Worm (Caenorhabditis elegans) whole organism, late embryonic: ENCODE measurements around the gene D1086.12.

ENCODE experiments used
- C08G9.2 ChIP-seq: sonication (generic microtip); optimal IDR thresholded peaks from 2 replicates; lab custom pipeline; 2016; ENCODE audit warnings: mild to moderate bottlenecking, missing genetic modification characterization, moderate library complexity, missing compliant biosample characterization
- F13H6.1 ChIP-seq: sonication (generic microtip); optimal IDR thresholded peaks from 2 replicates; lab custom pipeline; 2016; ENCODE audit warnings: missing genetic modification characterization, missing compliant biosample characterization
- K02D7.2 ChIP-seq: sonication (generic microtip); optimal IDR thresholded peaks from 2 replicates; lab custom pipeline; 2017; ENCODE audit warnings: mild to moderate bottlenecking, missing genetic modification characterization, missing compliant biosample characterization
- ama-1 ChIP-seq: fragments of 150-350 bp; optimal IDR thresholded peaks from 2 replicates; lab custom pipeline; 2014
- ceh-14 ChIP-seq: sonication (generic microtip); optimal IDR thresholded peaks from 2 replicates; lab custom pipeline; 2016; ENCODE audit warnings: missing genotype, missing genetic modification characterization, missing compliant biosample characterization
- ceh-18 ChIP-seq: sonication (generic microtip); optimal IDR thresholded peaks from 2 replicates; lab custom pipeline; 2016; ENCODE audit warnings: missing genetic modification characterization, missing compliant biosample characterization
- ceh-19 ChIP-seq: fragments of 200-800 bp; sonication (Bioruptor generic); optimal IDR thresholded peaks from 2 replicates; lab custom pipeline; 2018; ENCODE audit warnings: mild to moderate bottlenecking, missing genetic modification characterization, missing compliant biosample characterization
- ceh-2 ChIP-seq: sonication (generic microtip); optimal IDR thresholded peaks from 2 replicates; lab custom pipeline; 2016; ENCODE audit warnings: missing genotype, missing genetic modification characterization, missing compliant biosample characterization
- ceh-30 ChIP-seq: fragments of 150-350 bp; optimal IDR thresholded peaks from 2 replicates; lab custom pipeline; 2014; ENCODE audit warnings: missing biosample characterization, missing genetic modification characterization
- ceh-31 ChIP-seq: sonication (generic microtip); optimal IDR thresholded peaks from 2 replicates; lab custom pipeline; 2016; ENCODE audit warnings: missing genetic modification characterization, missing compliant biosample characterization
- ceh-34 ChIP-seq: sonication (generic microtip); optimal IDR thresholded peaks from 2 replicates; lab custom pipeline; 2016; ENCODE audit warnings: mild to moderate bottlenecking, missing genetic modification characterization, missing compliant biosample characterization
- ceh-48 ChIP-seq: sonication (generic microtip); optimal IDR thresholded peaks from 2 replicates; lab custom pipeline; 2016; ENCODE audit warnings: missing genetic modification characterization, inconsistent platforms, missing compliant biosample characterization
- ceh-6 ChIP-seq: fragments of 200-800 bp; sonication (Bioruptor generic); optimal IDR thresholded peaks from 2 replicates; lab custom pipeline; 2018; ENCODE audit warnings: mild to moderate bottlenecking, missing genetic modification characterization, missing compliant biosample characterization
- dve-1 ChIP-seq: sonication (generic microtip); optimal IDR thresholded peaks from 2 replicates; lab custom pipeline; 2017; ENCODE audit warnings: antibody characterized with exemption, mild to moderate bottlenecking, missing genetic modification characterization, missing compliant biosample characterization
- elt-2 ChIP-seq: sonication (generic microtip); optimal IDR thresholded peaks from 2 replicates; lab custom pipeline; 2016; ENCODE audit warnings: missing genetic modification reagents, missing genetic modification characterization, missing compliant biosample characterization
- ets-4 ChIP-seq: sonication (generic microtip); optimal IDR thresholded peaks from 2 replicates; lab custom pipeline; 2016; ENCODE audit warnings: missing genetic modification characterization, missing compliant biosample characterization
- fkh-6 ChIP-seq: sonication (generic microtip); optimal IDR thresholded peaks from 2 replicates; lab custom pipeline; 2016; ENCODE audit warnings: missing genetic modification characterization, missing compliant biosample characterization
- gmeb-2 ChIP-seq: sonication (generic microtip); optimal IDR thresholded peaks from 2 replicates; lab custom pipeline; 2016; ENCODE audit warnings: missing genetic modification characterization, inconsistent platforms, missing compliant biosample characterization
- hlh-30 ChIP-seq: sonication (generic microtip); optimal IDR thresholded peaks from 2 replicates; lab custom pipeline; 2017; ENCODE audit warnings: antibody characterized with exemption, missing genetic modification characterization, missing compliant biosample characterization; ENCODE audit not compliant: insufficient read depth
- hlh-8 ChIP-seq: sonication (generic microtip); optimal IDR thresholded peaks from 2 replicates; lab custom pipeline; 2016; ENCODE audit warnings: missing genotype, missing genetic modification characterization, missing compliant biosample characterization
- lim-6 ChIP-seq: sonication (generic microtip); optimal IDR thresholded peaks from 2 replicates; lab custom pipeline; 2016; ENCODE audit warnings: missing genetic modification characterization, missing compliant biosample characterization
- lin-11 ChIP-seq: fragments of 200-800 bp; sonication (Bioruptor generic); optimal IDR thresholded peaks from 2 replicates; lab custom pipeline; 2018; ENCODE audit warnings: mild to moderate bottlenecking, missing genetic modification characterization, missing compliant biosample characterization
- nfya-1 ChIP-seq: sonication (generic microtip); optimal IDR thresholded peaks from 2 replicates; lab custom pipeline; 2017; ENCODE audit warnings: missing genetic modification characterization, mild to moderate bottlenecking, missing compliant biosample characterization, antibody characterized with exemption, moderate library complexity
- pax-1 ChIP-seq: fragments of 150-350 bp; optimal IDR thresholded peaks from 2 replicates; lab custom pipeline; 2014; ENCODE audit warnings: missing biosample characterization, missing genetic modification characterization
- pha-2 ChIP-seq: sonication (generic microtip); optimal IDR thresholded peaks from 2 replicates; lab custom pipeline; 2017; ENCODE audit warnings: mild to moderate bottlenecking, missing genetic modification characterization, missing compliant biosample characterization
- pros-1 ChIP-seq: fragments of 150-350 bp; optimal IDR thresholded peaks from 2 replicates; lab custom pipeline; 2014; ENCODE audit warnings: missing biosample characterization, missing genetic modification reagents, missing genetic modification characterization
- ref-2 ChIP-seq: sonication (generic microtip); optimal IDR thresholded peaks from 2 replicates; lab custom pipeline; 2016; ENCODE audit warnings: missing genetic modification characterization, missing compliant biosample characterization
- rnt-1 ChIP-seq: sonication (generic microtip); optimal IDR thresholded peaks from 2 replicates; lab custom pipeline; 2016; ENCODE audit warnings: missing genetic modification characterization, missing compliant biosample characterization
- sox-2 ChIP-seq: fragments of 200-800 bp; sonication (Bioruptor generic); IDR thresholded peaks from 2 replicates; pipeline ENCODE4 v1.3.6; 2022; ENCODE audit warnings: missing genetic modification reagents, missing genetic modification characterization, missing compliant biosample characterization
- syd-9 ChIP-seq: sonication (generic microtip); optimal IDR thresholded peaks from 2 replicates; lab custom pipeline; 2016; ENCODE audit warnings: mild to moderate bottlenecking, missing genetic modification characterization, moderate library complexity, missing compliant biosample characterization
- tbx-2 ChIP-seq: sonication (generic microtip); optimal IDR thresholded peaks from 2 replicates; lab custom pipeline; 2016; ENCODE audit warnings: missing genetic modification characterization, missing compliant biosample characterization
- tbx-7 ChIP-seq: sonication (generic microtip); optimal IDR thresholded peaks from 2 replicates; lab custom pipeline; 2016; ENCODE audit warnings: missing genotype, missing genetic modification characterization, missing compliant biosample characterization
- unc-3 ChIP-seq, 2 experiments: fragments of 200-800 bp in 1 of 2; sonication (Bioruptor generic) in 1 of 2; sonication (generic microtip) in 1 of 2; conservative IDR thresholded peaks in 1 of 2; optimal IDR thresholded peaks in 1 of 2; 2 replicates each; pipeline versions ENCODE4 v1.3.6 to Lab custom; 2016 to 2022; ENCODE audit warnings: missing compliant biosample characterization in 2 of 2, missing genetic modification characterization in 2 of 2, missing genetic modification reagents in 1 of 2
- unc-42 ChIP-seq: sonication (generic microtip); optimal IDR thresholded peaks from 2 replicates; lab custom pipeline; 2016; ENCODE audit warnings: missing genotype, missing genetic modification characterization, missing compliant biosample characterization
- unc-55 ChIP-seq: sonication (generic microtip); optimal IDR thresholded peaks from 2 replicates; lab custom pipeline; 2017; ENCODE audit warnings: missing biosample characterization, missing genetic modification reagents, missing genetic modification characterization
- unc-86 ChIP-seq: sonication (generic microtip); optimal IDR thresholded peaks from 2 replicates; lab custom pipeline; 2016; ENCODE audit warnings: missing genetic modification characterization, missing compliant biosample characterization
- zip-5 ChIP-seq: sonication (generic microtip); optimal IDR thresholded peaks from 2 replicates; lab custom pipeline; 2016; ENCODE audit warnings: missing genetic modification characterization, missing compliant biosample characterization

D1086.12 gene

ce11 chrV:14133002-14133763 is 32.2 kb downstream of the D1086.12 start:
- TF ChIP-seq ama-1 (lab: Kevin White, UChicago) (no peak), hlh-30 (tag; lab: Kevin White, UChicago) (no peak), ceh-48 (tag; lab: Kevin White, UChicago) (peak; percentile 38), unc-55 (no peak), K02D7.2 (tag; lab: Kevin White, UChicago) (no peak), dve-1 (tag; lab: Kevin White, UChicago) (no peak), hlh-8 (tag; lab: Kevin White, UChicago) (no peak), C08G9.2 (tag; lab: Kevin White, UChicago) (peak; percentile 16), nfya-1 (tag; lab: Kevin White, UChicago) (peak; percentile 4), unc-42 (tag; lab: Kevin White, UChicago) (no peak), syd-9 (no peak), tbx-2 (peak; percentile 10), fkh-6 (tag; lab: Kevin White, UChicago) (no peak), elt-2 (no peak), zip-5 (peak; percentile 2), lim-6 (tag; lab: Kevin White, UChicago) (no peak)

- TF ChIP-seq elt-2 (peak; percentile 75), ceh-31 (tag; lab: Kevin White, UChicago) (no peak), ceh-2 (tag; lab: Kevin White, UChicago) (no peak)
Observed at ce11 chrV:14134757-14135441, 33.9 kb downstream of the D1086.12 start.

ce11 chrV:14136152-14136551 is 35.2 kb downstream of the D1086.12 start:
- TF ChIP-seq ceh-30 (tag; lab: Kevin White, UChicago) (peak; percentile 0), tbx-7 (no peak), nfya-1 (tag; lab: Kevin White, UChicago) (peak; percentile 75), elt-2 (peak; percentile 56), ceh-19 (peak; percentile 67), rnt-1 (peak; percentile 56), F13H6.1 (tag; lab: Kevin White, UChicago) (peak; percentile 72), dve-1 (tag; lab: Kevin White, UChicago) (peak; percentile 49), sox-2 (GFP tag; lab: Robert Waterston, UW) (peak; percentile 2; the same call in 1 of the 2 replicates), ceh-6 (GFP tag; lab: Kevin White, UChicago) (no peak), zip-5 (peak; percentile 13), pros-1 (tag; lab: Kevin White, UChicago) (peak; percentile 7), ceh-31 (tag; lab: Kevin White, UChicago) (peak; percentile 82), pax-1 (peak; percentile 74), syd-9 (no peak), unc-42 (tag; lab: Kevin White, UChicago) (peak; percentile 1), ceh-2 (tag; lab: Kevin White, UChicago) (peak; percentile 34), ceh-18 (tag; lab: Kevin White, UChicago) (peak; percentile 56), ceh-34 (tag; lab: Kevin White, UChicago) (peak; percentile 38), ets-4 (tag; lab: Kevin White, UChicago) (peak; percentile 39), unc-55 (peak; percentile 64), ceh-14 (no peak), tbx-2 (peak; percentile 77), unc-86 (tag; lab: Kevin White, UChicago) (peak; percentile 13), gmeb-2 (tag; lab: Kevin White, UChicago) (no peak), unc-3 (GFP tag; conservative IDR thresholded peaks at IDR 0.05; lab: Robert Waterston, UW) (no peak), unc-3 (tag; optimal IDR thresholded peaks at IDR 0.05; lab: Kevin White, UChicago) (no peak), lin-11 (tag; lab: Kevin White, UChicago) (no peak), pha-2 (peak; percentile 24), hlh-30 (tag; lab: Kevin White, UChicago) (peak; percentile 46), ref-2 (tag; lab: Kevin White, UChicago) (peak; percentile 46)
